Worm (Caenorhabditis elegans): ENCODE data around the gene K08D8.6.
"Not testable (repeated sequence)": the region's sequence is repeated elsewhere in the genome, so short reads cannot be mapped to it uniquely, and the experiment has no call there.

Gene K08D8.6

ce11 chrIV:12886012-12886411 lies 4.3 kb downstream of the K08D8.6 start:
- TF ChIP-seq sem-2 (GFP tag; optimal IDR thresholded peaks at IDR 0.05) (no peak), ceh-43 (GFP tag; optimal IDR thresholded peaks at IDR 0.05) (no peak), elt-1 (tag; optimal IDR thresholded peaks at IDR 0.05; ENCODE audit: borderline replicate concordance, insufficient read depth) (no peak), blmp-1 (tag; optimal IDR thresholded peaks at IDR 0.05) (no peak), ces-1 (GFP tag; optimal IDR thresholded peaks at IDR 0.05) (no peak), unc-120 (tag; optimal IDR thresholded peaks at IDR 0.05; ENCODE audit: poor library complexity, severe bottlenecking) (no peak), flh-1 (GFP tag; optimal IDR thresholded peaks at IDR 0.05) (no peak), mab-5 (tag; optimal IDR thresholded peaks at IDR 0.05) (no peak), lin-13 (tag; optimal IDR thresholded peaks at IDR 0.05) (no peak), tbx-8 (GFP tag; optimal IDR thresholded peaks at IDR 0.05) (no peak), drap-1 (GFP tag; optimal IDR thresholded peaks at IDR 0.05) (no peak), snpc-4 (tag; optimal IDR thresholded peaks at IDR 0.05) (no peak), mep-1 (tag; optimal IDR thresholded peaks at IDR 0.05) (no peak), cnd-1 (tag; optimal IDR thresholded peaks at IDR 0.05) (no peak), unc-39 (tag; optimal IDR thresholded peaks at IDR 0.05) (no peak), sptf-1 (tag; optimal IDR thresholded peaks at IDR 0.05) (no peak), unc-62 (GFP tag; optimal IDR thresholded peaks at IDR 0.05) (no peak)

ce11 chrIV:12883190-12883589 lies 7.1 kb downstream of the K08D8.6 start, which contains the start of gene ZK896.4:
TSS of gene ZK896.4 (minus strand) at chrIV:12883290.
- TF ChIP-seq nhr-28 (tag; optimal IDR thresholded peaks at IDR 0.05): no peak
- TF ChIP-seq mls-2 (tag; optimal IDR thresholded peaks at IDR 0.05): no peak
- no peak for TF ChIP-seq nhr-76 (tag; optimal IDR thresholded peaks at IDR 0.05)
- TF ChIP-seq nhr-12 (tag; optimal IDR thresholded peaks at IDR 0.05): no peak
- TF ChIP-seq lin-13 (tag; optimal IDR thresholded peaks at IDR 0.05): no peak
- TF ChIP-seq lsy-2 (tag; optimal IDR thresholded peaks at IDR 0.05): no peak

ce11 chrIV:12879557-12879956 lies 10.8 kb downstream of the K08D8.6 start, which contains the start of gene ZK896.5:
TSS of gene ZK896.5 (minus strand) at chrIV:12879645.
- TF ChIP-seq zip-8 (tag; optimal IDR thresholded peaks at IDR 0.05) (no peak), ceh-83 (GFP tag; optimal IDR thresholded peaks at IDR 0.05) (no peak), elt-3 (tag; optimal IDR thresholded peaks at IDR 0.05) (no peak), elt-1 (tag; optimal IDR thresholded peaks at IDR 0.05; ENCODE audit: borderline replicate concordance, insufficient read depth) (no peak), hlh-1 (tag; optimal IDR thresholded peaks at IDR 0.05) (no peak), mab-5 (tag; optimal IDR thresholded peaks at IDR 0.05) (no peak), unc-120 (tag; optimal IDR thresholded peaks at IDR 0.05; ENCODE audit: poor library complexity, severe bottlenecking) (no peak), ztf-11 (tag; optimal IDR thresholded peaks at IDR 0.05) (no peak), mep-1 (tag; optimal IDR thresholded peaks at IDR 0.05) (no peak), tbx-8 (GFP tag; optimal IDR thresholded peaks at IDR 0.05) (no peak), unc-39 (tag; optimal IDR thresholded peaks at IDR 0.05) (no peak), M03D4.4 (tag; optimal IDR thresholded peaks at IDR 0.05) (no peak), snpc-4 (tag; optimal IDR thresholded peaks at IDR 0.05) (no peak)

- TF ChIP-seq cnd-1 (tag; optimal IDR thresholded peaks at IDR 0.05): no peak
- TF ChIP-seq ztf-11 (tag; optimal IDR thresholded peaks at IDR 0.05): no peak
- TF ChIP-seq nhr-2 (tag; optimal IDR thresholded peaks at IDR 0.05): no peak
- TF ChIP-seq nhr-12 (tag; optimal IDR thresholded peaks at IDR 0.05): no peak
- TF ChIP-seq mep-1 (tag; optimal IDR thresholded peaks at IDR 0.05): no peak
- no peak for TF ChIP-seq elt-3 (tag; optimal IDR thresholded peaks at IDR 0.05)
These were observed 13.8 kb downstream of the K08D8.6 start for ce11 chrIV:12876558-12876957.

ce11 chrIV:12875260-12875659 lies 15.0 kb downstream of the K08D8.6 start, which contains the start of gene ZK896.1:
TSS of gene ZK896.1 (minus strand) at chrIV:12875360.
- not testable (repeated sequence) for TF ChIP-seq lin-32 (GFP tag; optimal IDR thresholded peaks at IDR 0.05); ham-2 (GFP tag; optimal IDR thresholded peaks at IDR 0.05); ztf-11 (tag; optimal IDR thresholded peaks at IDR 0.05)
